Worm (Caenorhabditis elegans) whole organism, L4/young adult: ENCODE data around the gene Y54G2A.41.

ENCODE experiments used
- W03F9.2 ChIP-seq: fragments of 150-350 bp; optimal IDR thresholded peaks from 2 replicates; lab custom pipeline; 2014; ENCODE audit warnings: missing biosample characterization, missing genetic modification characterization
- dao-5 ChIP-seq: sonication (generic microtip); optimal IDR thresholded peaks from 2 replicates; lab custom pipeline; 2016; ENCODE audit warnings: missing genotype, missing genetic modification characterization, moderate library complexity, missing compliant biosample characterization
- him-1 ChIP-seq: sonication (generic microtip); optimal IDR thresholded peaks from 2 replicates; lab custom pipeline; 2016; ENCODE audit warnings: missing genotype, missing genetic modification reagents, missing genetic modification characterization, missing compliant biosample characterization

Y54G2A.41 gene

DNA sequence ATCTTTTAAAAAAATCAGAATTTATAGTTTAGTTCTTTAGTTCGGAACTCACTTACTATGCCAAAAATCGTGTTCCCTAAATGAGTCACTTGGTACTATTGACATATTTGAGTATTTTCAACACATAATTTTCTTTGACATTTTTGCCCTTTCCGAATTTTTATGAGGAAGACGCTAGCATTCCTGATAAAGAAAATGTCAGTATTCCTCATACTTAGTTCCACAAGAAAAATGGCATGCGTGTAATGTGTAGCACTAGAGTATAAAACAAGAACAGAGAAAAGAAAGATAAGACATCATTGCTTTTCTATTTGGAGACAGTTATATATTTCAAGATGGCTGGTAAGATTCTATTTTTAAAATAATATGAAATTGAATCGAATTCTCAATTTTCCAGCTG lies 21.7 kb upstream of the Y54G2A.41 start, which contains the start of gene Y94H6A.2:
Gene Y94H6A.2 (plus strand): TSS at position 336 of the 400 bp plus-strand sequence.
- TF ChIP-seq W03F9.2 = no peak
- no peak for TF ChIP-seq him-1 (tag; lab: Kevin White, UChicago)
- TF ChIP-seq dao-5 (tag; lab: Kevin White, UChicago) = no peak

DNA sequence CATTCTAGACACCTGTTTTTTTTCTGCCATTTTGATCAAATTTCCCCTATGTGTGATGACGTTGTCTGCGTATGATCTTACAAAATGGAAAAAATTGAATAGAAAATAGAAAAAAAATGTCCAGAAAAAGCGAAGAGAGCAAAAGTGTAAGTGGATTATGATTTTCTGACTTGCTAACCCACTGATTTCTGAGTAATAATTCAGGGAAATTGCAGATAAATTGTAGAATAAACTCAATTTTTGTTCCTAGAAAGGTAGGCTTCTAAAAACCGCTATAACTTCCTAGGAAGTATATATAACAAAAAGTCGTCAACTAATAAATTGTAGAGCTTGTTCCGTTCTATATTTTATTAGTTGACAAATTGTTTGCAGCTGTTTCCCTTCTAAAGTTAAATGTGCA lies 17.0 kb upstream of the Y54G2A.41 start:
- TF ChIP-seq him-1 (tag; lab: Kevin White, UChicago) = no peak
- no peak for TF ChIP-seq W03F9.2
- no peak for TF ChIP-seq dao-5 (tag; lab: Kevin White, UChicago)

DNA sequence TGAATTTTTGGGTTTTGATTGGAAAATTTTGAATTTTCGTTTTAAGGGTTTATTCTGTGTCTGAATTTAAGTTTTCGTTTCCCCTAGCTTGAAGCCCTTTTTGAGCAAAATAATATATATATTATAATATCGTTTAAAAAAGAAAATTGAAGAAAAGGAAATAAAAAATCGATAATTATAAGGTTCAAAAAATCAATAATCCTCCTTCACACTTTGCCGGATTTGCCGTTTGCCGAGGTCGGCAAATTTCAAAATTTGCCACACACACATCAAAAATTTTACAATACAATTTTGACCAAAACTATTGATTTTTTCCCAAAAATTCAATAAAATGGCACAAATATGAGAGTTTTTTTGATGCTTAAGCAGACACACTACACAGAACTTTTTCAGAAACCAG lies 15.1 kb upstream of the Y54G2A.41 start:
- TF ChIP-seq W03F9.2 = no peak
- TF ChIP-seq him-1 (tag; lab: Kevin White, UChicago) = no peak
- no peak for TF ChIP-seq dao-5 (tag; lab: Kevin White, UChicago)

DNA sequence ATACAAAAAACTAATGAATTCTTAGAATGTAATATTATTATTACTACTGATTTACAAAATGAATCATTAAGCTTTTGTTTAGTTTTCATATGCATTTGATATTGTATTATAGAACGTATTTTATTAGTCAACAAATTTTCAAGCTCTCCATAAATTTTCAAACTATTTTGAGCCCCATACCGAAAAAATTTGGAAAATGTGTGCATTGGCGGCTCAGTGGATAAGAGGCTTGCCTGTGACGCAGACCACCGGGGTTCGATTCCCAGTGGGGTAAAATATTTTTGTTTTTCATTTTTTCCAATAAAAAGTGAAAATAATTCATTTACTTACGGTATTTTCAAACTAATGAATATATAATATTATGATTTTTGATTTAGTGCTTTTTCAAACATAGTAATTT lies 13.2 kb upstream of the Y54G2A.41 start:
- no peak for TF ChIP-seq W03F9.2
- TF ChIP-seq him-1 (tag; lab: Kevin White, UChicago) = no peak
- no peak for TF ChIP-seq dao-5 (tag; lab: Kevin White, UChicago)

DNA sequence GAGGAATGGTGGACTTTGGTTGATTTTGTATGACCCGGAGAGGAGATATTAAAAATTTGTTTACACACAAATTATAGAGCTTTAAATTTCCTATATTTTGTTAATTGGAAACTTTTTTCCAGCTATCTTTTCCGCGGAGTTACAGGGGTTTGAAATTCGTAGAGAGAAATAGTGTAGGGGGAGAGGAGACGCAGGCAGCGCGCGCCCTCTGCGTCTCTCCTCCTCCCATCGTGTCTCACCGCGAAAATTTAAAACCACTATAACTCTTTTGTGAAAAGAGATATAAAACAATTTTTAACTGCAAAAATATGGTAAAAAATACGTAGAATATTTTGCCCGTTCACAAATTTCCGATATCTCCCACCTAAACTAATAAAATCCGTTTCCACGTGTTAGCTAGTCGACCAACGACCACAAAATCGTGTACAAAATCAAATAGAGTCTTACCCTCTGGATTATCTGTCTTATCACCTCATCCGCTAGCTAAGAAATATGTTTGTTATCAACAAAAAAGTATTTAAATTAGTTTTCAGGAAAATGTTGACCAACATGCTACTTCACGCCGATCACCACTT lies 9.1 kb upstream of the Y54G2A.41 start, which contains the start of gene nhr-277:
Gene nhr-277 (plus strand): TSS at position 525 of the 575 bp plus-strand sequence.
- TF ChIP-seq him-1 (tag; lab: Kevin White, UChicago) (no peak), W03F9.2 (no peak), dao-5 (tag; lab: Kevin White, UChicago) (no peak)

DNA sequence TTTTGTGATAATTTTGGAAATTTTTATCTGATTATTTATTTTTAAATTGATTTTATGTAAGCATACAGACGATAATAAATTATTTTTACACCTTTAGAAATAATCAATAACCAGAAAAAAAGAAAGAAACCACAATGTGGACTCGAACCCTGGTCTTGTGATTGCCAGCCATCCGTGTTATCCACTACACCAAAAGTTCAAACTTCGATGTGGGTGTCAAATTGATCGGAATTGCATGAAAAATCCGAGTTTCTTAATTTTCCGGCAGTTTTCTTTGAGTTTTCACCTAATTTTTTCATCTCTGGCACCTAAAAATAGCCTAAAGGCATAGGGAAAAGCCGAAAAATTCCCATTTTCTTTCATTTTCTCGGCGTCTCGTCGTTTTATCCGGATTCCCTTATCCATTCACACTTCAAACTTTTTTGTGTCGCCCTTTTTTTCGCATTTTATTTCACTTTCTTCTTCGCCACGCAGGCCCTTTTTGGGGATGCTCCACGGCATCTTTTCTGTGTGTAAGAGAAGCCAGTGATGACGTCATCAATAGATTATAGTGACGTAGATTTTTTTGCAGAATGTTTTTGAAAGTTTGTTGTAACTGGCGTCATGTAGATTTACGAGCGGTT lies 4.2 kb upstream of the Y54G2A.41 start:
- no peak for TF ChIP-seq him-1 (tag; lab: Kevin White, UChicago)
- TF ChIP-seq W03F9.2 = no peak
- no peak for TF ChIP-seq dao-5 (tag; lab: Kevin White, UChicago)

DNA sequence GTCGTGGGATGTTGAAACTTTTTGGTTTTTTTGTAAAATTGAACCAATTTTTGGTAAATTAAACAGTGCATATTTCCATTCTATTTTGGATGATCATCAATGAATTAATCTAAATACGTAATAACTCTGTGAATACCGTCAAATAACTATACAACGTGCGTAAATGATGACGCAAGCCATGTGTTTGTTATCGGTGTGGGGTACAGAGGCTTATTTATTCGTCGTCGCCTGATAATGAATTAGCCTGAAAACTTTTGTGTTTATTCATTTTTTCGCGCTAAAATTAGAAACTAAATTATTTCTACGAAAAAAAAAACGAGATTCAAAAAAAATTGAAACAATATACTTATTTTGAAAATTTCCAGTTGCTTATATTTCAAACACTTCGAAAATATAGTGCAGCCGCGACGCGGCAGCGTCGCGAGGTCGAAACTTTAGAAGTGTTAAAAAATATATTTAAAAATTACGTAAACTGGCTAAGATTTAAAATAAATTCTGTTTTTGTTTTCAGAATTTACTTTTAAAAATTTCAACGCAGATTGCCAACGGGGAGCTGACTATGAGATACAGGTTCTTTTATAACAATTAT lies 2.7 kb upstream of the Y54G2A.41 start:
- TF ChIP-seq dao-5 (tag; lab: Kevin White, UChicago) (no peak), him-1 (tag; lab: Kevin White, UChicago) (no peak), W03F9.2 (no peak)

DNA sequence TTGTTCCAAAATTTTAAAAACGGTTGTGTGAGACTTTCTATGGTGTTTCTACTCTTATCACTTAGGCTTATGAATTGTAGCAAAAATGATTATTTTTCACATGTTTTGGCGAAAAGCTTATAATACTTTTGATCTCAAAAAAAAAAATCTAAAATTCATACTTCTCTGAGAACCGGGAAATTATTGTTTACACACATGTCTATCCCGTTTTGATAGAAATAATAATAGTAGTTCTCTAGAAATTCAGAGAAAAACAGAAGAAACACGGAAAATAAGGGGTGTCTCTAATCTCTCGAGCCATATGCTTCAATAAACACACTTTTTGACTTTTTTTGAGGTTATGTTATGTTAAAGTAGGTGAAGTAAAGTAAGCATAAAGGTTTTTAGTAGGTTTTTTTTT lies 1.1 kb upstream of the Y54G2A.41 start:
- TF ChIP-seq him-1 (tag; lab: Kevin White, UChicago) = no peak
- TF ChIP-seq W03F9.2 = no peak
- TF ChIP-seq dao-5 (tag; lab: Kevin White, UChicago) = no peak

DNA sequence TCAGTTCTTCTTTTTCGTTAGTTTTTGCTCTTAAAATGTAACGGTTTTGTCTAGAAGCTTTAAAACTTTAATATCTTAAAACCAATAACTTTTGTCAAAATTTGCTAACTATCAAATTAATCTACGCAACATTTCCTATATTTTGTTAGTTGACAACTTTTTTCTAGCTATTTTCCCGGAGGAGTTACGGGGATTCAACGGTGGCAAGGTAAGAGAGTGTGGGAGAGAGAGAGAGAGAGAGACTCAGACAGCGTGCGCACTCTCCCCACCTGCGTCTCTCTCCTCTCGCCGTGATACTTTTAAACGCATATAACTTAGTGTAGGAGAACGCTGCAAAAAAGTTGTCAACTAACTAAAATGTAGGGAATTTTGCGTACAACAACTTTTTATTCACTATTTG lies 1.9 kb downstream of the Y54G2A.41 start:
- TF ChIP-seq W03F9.2 = no peak

DNA sequence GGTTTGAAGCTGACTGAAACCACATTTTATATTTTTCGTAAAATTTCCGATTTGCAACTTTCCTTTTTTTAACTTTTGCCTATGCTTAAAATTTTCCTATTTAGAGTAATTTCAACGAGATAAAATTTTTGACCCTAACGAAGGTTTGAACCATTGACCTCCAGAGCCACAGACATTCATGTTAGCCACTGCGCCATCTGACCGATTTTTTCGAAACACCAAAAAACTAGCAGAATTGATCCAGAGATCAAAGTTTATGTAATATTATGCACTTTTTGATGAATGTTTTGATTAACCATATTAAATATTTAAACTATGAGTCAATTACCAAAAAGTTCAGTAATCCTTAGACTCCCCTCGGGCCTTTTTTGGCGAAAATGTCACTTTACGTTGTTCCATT lies 6.4 kb downstream of the Y54G2A.41 start:
- TF ChIP-seq W03F9.2 = no peak

DNA sequence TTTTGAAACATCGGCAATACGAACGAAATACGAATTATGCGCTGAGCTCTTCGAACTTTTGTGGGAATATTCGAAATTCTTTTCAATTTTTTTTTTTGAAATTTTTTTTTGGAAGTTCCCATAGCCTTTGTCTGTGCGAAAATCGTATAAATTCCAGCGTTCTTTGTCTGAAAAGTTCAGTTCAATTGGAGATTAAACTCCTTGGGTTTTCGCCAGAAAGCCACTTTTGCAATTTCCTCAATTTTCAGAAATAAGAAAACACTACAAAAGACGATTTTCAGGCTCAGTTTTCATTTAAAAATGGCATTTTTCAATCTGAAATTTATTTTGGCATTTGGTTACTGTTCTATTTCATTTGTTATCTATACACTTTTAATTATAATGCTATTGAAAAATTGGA lies 7.5 kb downstream of the Y54G2A.41 start, which contains the start of gene Y54G2A.38:
Gene Y54G2A.38 (plus strand): TSS at position 301 of the 400 bp plus-strand sequence.
- TF ChIP-seq him-1 (tag; lab: Kevin White, UChicago) = no peak
- no peak for TF ChIP-seq W03F9.2
- TF ChIP-seq dao-5 (tag; lab: Kevin White, UChicago) = no peak

DNA sequence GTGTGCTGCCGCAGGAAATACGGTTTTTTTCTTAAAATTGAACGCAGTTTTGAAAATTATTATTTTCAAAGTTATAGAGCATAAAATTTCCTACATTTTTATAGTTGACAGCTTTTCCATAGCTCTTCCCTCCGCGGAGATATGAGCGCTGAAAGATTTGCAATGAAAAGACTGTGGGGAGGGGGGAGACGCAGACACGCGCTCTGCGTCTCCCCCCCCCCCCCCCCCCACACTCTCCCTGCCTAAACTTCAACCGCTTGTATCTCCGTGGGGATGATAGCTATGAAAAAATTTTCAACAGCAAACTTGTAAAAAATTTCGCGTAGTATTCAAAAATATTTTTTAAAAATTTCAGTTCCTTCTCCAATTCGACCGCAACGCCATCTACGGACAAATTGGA lies 9.8 kb downstream of the Y54G2A.41 start:
- TF ChIP-seq W03F9.2 (no peak), dao-5 (tag; lab: Kevin White, UChicago) (no peak), him-1 (tag; lab: Kevin White, UChicago) (no peak)

DNA sequence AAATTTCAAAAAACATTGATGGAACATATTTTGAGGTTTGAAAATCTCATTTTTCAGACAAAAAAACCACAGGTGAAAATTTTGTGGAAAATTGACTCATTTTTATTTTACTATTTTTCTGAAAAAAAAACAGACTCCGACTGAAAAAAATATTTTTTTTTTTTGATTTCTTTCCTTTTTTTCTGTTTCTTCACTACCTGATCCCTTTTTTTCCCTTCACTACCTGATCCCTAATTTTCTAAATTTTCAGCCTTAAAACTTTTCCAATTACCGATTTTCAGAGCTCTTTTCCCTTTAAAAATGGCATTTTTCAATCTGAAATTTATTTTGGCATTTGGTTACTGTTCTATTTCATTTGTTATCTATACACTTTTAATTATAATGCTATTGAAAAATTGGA lies 10.7 kb downstream of the Y54G2A.41 start, which contains the start of gene Y54G2A.77:
Gene Y54G2A.77 (plus strand): TSS at position 301 of the 400 bp plus-strand sequence.
- TF ChIP-seq W03F9.2 = no peak
- no peak for TF ChIP-seq dao-5 (tag; lab: Kevin White, UChicago)
- no peak for TF ChIP-seq him-1 (tag; lab: Kevin White, UChicago)

DNA sequence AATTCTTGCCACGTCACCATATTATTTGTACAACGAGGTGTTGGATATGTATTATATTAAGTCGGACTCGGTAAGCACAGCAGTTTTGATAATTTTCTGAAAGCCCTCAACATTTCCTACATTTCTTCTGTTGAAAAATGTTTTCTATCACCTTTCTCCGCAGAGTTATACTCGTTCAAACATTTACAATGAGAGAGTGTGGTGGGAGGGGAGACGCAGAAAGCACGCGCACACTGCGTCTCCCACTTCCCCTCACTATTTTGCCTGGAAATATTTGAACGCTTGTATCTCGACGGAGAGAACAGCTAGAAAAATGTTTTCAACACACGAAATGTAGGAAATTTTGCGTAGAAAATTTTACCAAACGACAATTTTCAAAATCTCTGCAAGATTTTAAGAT lies 12.5 kb downstream of the Y54G2A.41 start:
- TF ChIP-seq him-1 (tag; lab: Kevin White, UChicago) = no peak
- no peak for TF ChIP-seq W03F9.2
- no peak for TF ChIP-seq dao-5 (tag; lab: Kevin White, UChicago)
